Fruit fly (Drosophila melanogaster) whole organism, embryonic: ENCODE results near the gene Tgt.

Source experiments
- Adf1 ChIP-seq: fragments of 200-800 bp; sonication (Bioruptor generic); IDR thresholded peaks from 2 replicates; pipeline ENCODE4 v1.3.6; 2022; ENCODE audit warnings: missing biosample characterization, missing genetic modification characterization
- CG10543 ChIP-seq: fragments of 200-800 bp; sonication (Bioruptor generic); optimal IDR thresholded peaks from 3 replicates; lab custom pipeline; 2017; ENCODE audit warnings: missing biosample characterization, mild to moderate bottlenecking, missing genetic modification characterization, moderate library complexity
- CG12071 ChIP-seq: fragments of 200-800 bp; sonication (Bioruptor generic); optimal IDR thresholded peaks from 3 replicates; lab custom pipeline; 2018; ENCODE audit warnings: missing biosample characterization, mild to moderate bottlenecking, missing genetic modification characterization
- CG12942 ChIP-seq: fragments of 200-800 bp; sonication (Bioruptor generic); optimal IDR thresholded peaks from 3 replicates; lab custom pipeline; 2016; ENCODE audit warnings: missing biosample characterization, missing genetic modification characterization
- CG14050 ChIP-seq: fragments of 200-800 bp; sonication (Bioruptor generic); IDR thresholded peaks from 3 replicates; pipeline ENCODE4 v1.3.6; 2022; ENCODE audit warnings: missing biosample characterization, missing genetic modification characterization
- CG18619 ChIP-seq: fragments of 200-800 bp; sonication (Bioruptor generic); optimal IDR thresholded peaks from 3 replicates; lab custom pipeline; 2017; ENCODE audit warnings: missing biosample characterization, mild to moderate bottlenecking, missing genetic modification characterization
- CG2202 ChIP-seq: fragments of 200-800 bp; sonication (Bioruptor generic); optimal IDR thresholded peaks from 2 replicates; lab custom pipeline; 2018; ENCODE audit warnings: missing biosample characterization, mild to moderate bottlenecking, missing genetic modification characterization
- CG2875 ChIP-seq: fragments of 200-800 bp; sonication (Bioruptor generic); optimal IDR thresholded peaks from 2 replicates; lab custom pipeline; 2017; ENCODE audit warnings: missing biosample characterization, mild to moderate bottlenecking, missing genetic modification characterization, missing genetic modification reagents
- CG30020 ChIP-seq: fragments of 200-800 bp; optimal IDR thresholded peaks from 2 replicates; lab custom pipeline; 2019; ENCODE audit warnings: missing biosample characterization, mild to moderate bottlenecking, missing genetic modification characterization, moderate library complexity
- CG3407 ChIP-seq: fragments of 200-800 bp; sonication (Bioruptor generic); optimal IDR thresholded peaks from 2 replicates; lab custom pipeline; 2018; ENCODE audit warnings: missing biosample characterization, mild to moderate bottlenecking, missing genetic modification characterization
- CG42726 ChIP-seq: fragments of 200-800 bp; sonication (Bioruptor generic); IDR thresholded peaks from 2 replicates; pipeline ENCODE4 v1.3.6; 2022; ENCODE audit warnings: missing biosample characterization, missing genetic modification characterization; ENCODE audit not compliant: partially characterized antibody
- CG4707 ChIP-seq: fragments of 200-800 bp; sonication (Bioruptor generic); optimal IDR thresholded peaks from 2 replicates; lab custom pipeline; 2018; ENCODE audit warnings: missing biosample characterization, mild to moderate bottlenecking, missing genetic modification characterization, moderate library complexity
- CG6654 ChIP-seq: fragments of 200-800 bp; sonication (Bioruptor generic); optimal IDR thresholded peaks from 2 replicates; lab custom pipeline; 2017; ENCODE audit warnings: missing biosample characterization, mild to moderate bottlenecking, missing genetic modification characterization
- CG8765 ChIP-seq: fragments of 200-800 bp; sonication (Bioruptor generic); IDR thresholded peaks from 2 replicates; pipeline ENCODE4 v1.3.6; 2022; ENCODE audit warnings: missing biosample characterization, missing genetic modification characterization
- Dbx ChIP-seq: fragments of 200-800 bp; sonication (Bioruptor generic); IDR thresholded peaks from 3 replicates; pipeline ENCODE4 v1.3.6; 2022; ENCODE audit warnings: missing biosample characterization, missing genetic modification characterization
- ERR ChIP-seq: fragments of 200-800 bp; sonication (Bioruptor generic); optimal IDR thresholded peaks from 2 replicates; lab custom pipeline; 2016; ENCODE audit warnings: missing biosample characterization, missing genetic modification characterization
- Fer3 ChIP-seq: fragments of 200-800 bp; sonication (Bioruptor generic); optimal IDR thresholded peaks from 2 replicates; lab custom pipeline; 2018; ENCODE audit warnings: missing biosample characterization, mild to moderate bottlenecking, missing genetic modification characterization, moderate library complexity
- HLH54F ChIP-seq: fragments of 200-800 bp; sonication (Bioruptor generic); optimal IDR thresholded peaks from 3 replicates; lab custom pipeline; 2016; ENCODE audit warnings: missing biosample characterization, missing genetic modification characterization
- Hmx ChIP-seq: fragments of 200-800 bp; sonication (Bioruptor generic); optimal IDR thresholded peaks from 2 replicates; lab custom pipeline; 2016; ENCODE audit warnings: missing biosample characterization, missing genetic modification characterization
- Hsf ChIP-seq: fragments of 200-800 bp; sonication (Bioruptor generic); optimal IDR thresholded peaks from 3 replicates; lab custom pipeline; 2016; ENCODE audit warnings: missing biosample characterization, missing genetic modification characterization
- Jarid2 ChIP-seq: fragments of 200-800 bp; sonication (Bioruptor generic); optimal IDR thresholded peaks from 3 replicates; lab custom pipeline; 2017; ENCODE audit warnings: mild to moderate bottlenecking, missing biosample characterization, missing genetic modification reagents, missing genetic modification characterization
- Lhr ChIP-seq: fragments of 200-800 bp; sonication (Bioruptor generic); optimal IDR thresholded peaks from 3 replicates; lab custom pipeline; 2017; ENCODE audit warnings: mild to moderate bottlenecking, missing biosample characterization, missing genetic modification reagents, missing genetic modification characterization
- Lpt ChIP-seq: fragments of >200 bp; optimal IDR thresholded peaks from 2 replicates; lab custom pipeline; 2018; ENCODE audit warnings: missing biosample characterization, missing genetic modification characterization
- NK7.1 ChIP-seq: fragments of 200-800 bp; sonication (Bioruptor generic); optimal IDR thresholded peaks from 3 replicates; lab custom pipeline; 2016; ENCODE audit warnings: missing biosample characterization, missing genetic modification characterization
- Poxn ChIP-seq: fragments of 200-800 bp; sonication (Bioruptor generic); IDR thresholded peaks from 2 replicates; pipeline ENCODE4 v1.3.6; 2022; ENCODE audit warnings: missing biosample characterization, missing genetic modification characterization
- Ravus ChIP-seq: fragments of 200-800 bp; sonication (Bioruptor generic); IDR thresholded peaks from 2 replicates; pipeline ENCODE4 v1.3.6; 2022; ENCODE audit warnings: missing biosample characterization, missing genetic modification characterization
- Rfx ChIP-seq: fragments of 200-800 bp; sonication (Bioruptor generic); IDR thresholded peaks from 2 replicates; pipeline ENCODE4 v1.3.6; 2022; ENCODE audit warnings: missing biosample characterization, missing genetic modification characterization
- Spps ChIP-seq: fragments of 200-800 bp; sonication (Bioruptor generic); optimal IDR thresholded peaks from 2 replicates; lab custom pipeline; 2018; ENCODE audit warnings: missing biosample characterization, mild to moderate bottlenecking, missing genetic modification characterization
- Tbp ChIP-seq: fragments of >200 bp; optimal IDR thresholded peaks from 2 replicates; lab custom pipeline; 2018; ENCODE audit warnings: missing biosample characterization, missing genetic modification characterization
- ab ChIP-seq: fragments of 200-800 bp; sonication (Bioruptor generic); optimal IDR thresholded peaks from 2 replicates; lab custom pipeline; 2016; ENCODE audit warnings: missing biosample characterization, missing genetic modification characterization
- bab2 ChIP-seq: fragments of 200-800 bp; sonication (Bioruptor generic); optimal IDR thresholded peaks from 2 replicates; lab custom pipeline; 2016; ENCODE audit warnings: missing biosample characterization, missing genetic modification characterization
- cas ChIP-seq: fragments of 200-800 bp; sonication (Bioruptor generic); IDR thresholded peaks from 2 replicates; pipeline ENCODE4 v1.3.6; 2022; ENCODE audit warnings: missing biosample characterization, missing genetic modification characterization
- chn ChIP-seq: fragments of 200-800 bp; sonication (Bioruptor generic); optimal IDR thresholded peaks from 2 replicates; lab custom pipeline; 2016; ENCODE audit warnings: missing biosample characterization, missing genetic modification characterization
- ci ChIP-seq: fragments of 200-800 bp; sonication (Bioruptor generic); IDR thresholded peaks from 3 replicates; pipeline ENCODE4 v1.3.6; 2022; ENCODE audit warnings: missing biosample characterization, missing genetic modification characterization
- ems ChIP-seq: fragments of 200-800 bp; sonication (Bioruptor generic); optimal IDR thresholded peaks from 3 replicates; lab custom pipeline; 2016; ENCODE audit warnings: missing biosample characterization, missing genetic modification characterization
- esg ChIP-seq: fragments of 200-800 bp; sonication (Bioruptor generic); conservative IDR thresholded peaks from 2 replicates; pipeline ENCODE4 v1.3.6; 2022; ENCODE audit warnings: missing biosample characterization, missing genetic modification characterization
- gfzf ChIP-seq: fragments of 200-800 bp; sonication (Bioruptor generic); optimal IDR thresholded peaks from 2 replicates; lab custom pipeline; 2016; ENCODE audit warnings: missing biosample characterization, mild to moderate bottlenecking, missing genetic modification characterization, moderate library complexity
- gt ChIP-seq: fragments of 200-800 bp; sonication (Bioruptor generic); IDR thresholded peaks from 2 replicates; pipeline ENCODE4 v1.3.6; 2022; ENCODE audit warnings: missing biosample characterization, missing genetic modification characterization
- hb ChIP-seq: fragments of 200-800 bp; sonication (Bioruptor generic); IDR thresholded peaks from 3 replicates; pipeline ENCODE4 v1.3.6; 2022; ENCODE audit warnings: missing biosample characterization, missing genetic modification characterization; ENCODE audit not compliant: partially characterized antibody
- inv ChIP-seq: fragments of 200-800 bp; sonication (Bioruptor generic); IDR thresholded peaks from 2 replicates; pipeline ENCODE4 v1.3.6; 2022; ENCODE audit warnings: missing biosample characterization, missing genetic modification characterization; ENCODE audit not compliant: partially characterized antibody
- kah ChIP-seq: fragments of 200-800 bp; sonication (Bioruptor generic); optimal IDR thresholded peaks from 2 replicates; lab custom pipeline; 2018; ENCODE audit warnings: missing biosample characterization, mild to moderate bottlenecking, missing genetic modification characterization
- maf-S ChIP-seq: fragments of 200-800 bp; sonication (Bioruptor generic); optimal IDR thresholded peaks from 2 replicates; lab custom pipeline; 2016; ENCODE audit warnings: missing biosample characterization, missing genetic modification characterization
- mirr ChIP-seq: fragments of 200-800 bp; sonication (Bioruptor generic); optimal IDR thresholded peaks from 3 replicates; lab custom pipeline; 2018; ENCODE audit warnings: missing biosample characterization, mild to moderate bottlenecking, missing genetic modification characterization
- nau ChIP-seq: fragments of 200-800 bp; sonication (Bioruptor generic); optimal IDR thresholded peaks from 3 replicates; lab custom pipeline; 2017; ENCODE audit warnings: missing biosample characterization, mild to moderate bottlenecking, missing genetic modification characterization, missing genetic modification reagents
- nmo ChIP-seq: fragments of 200-800 bp; sonication (Bioruptor generic); optimal IDR thresholded peaks from 2 replicates; lab custom pipeline; 2018; ENCODE audit warnings: missing biosample characterization, mild to moderate bottlenecking, missing genetic modification characterization, moderate library complexity
- sens ChIP-seq: fragments of 200-800 bp; sonication (Bioruptor generic); peaks from one replicate; lab custom pipeline; 2016; ENCODE audit warnings: missing biosample characterization, missing genetic modification characterization
- tap ChIP-seq: fragments of 200-800 bp; optimal IDR thresholded peaks from 3 replicates; lab custom pipeline; 2019; ENCODE audit warnings: missing biosample characterization, mild to moderate bottlenecking, missing genetic modification characterization, moderate library complexity
- ttk ChIP-seq: fragments of 200-800 bp; sonication (Bioruptor generic); IDR thresholded peaks from 2 replicates; pipeline ENCODE4 v2.1.2; 2022; ENCODE audit warnings: missing biosample characterization, missing genetic modification characterization
- unpg ChIP-seq: fragments of 200-800 bp; sonication (Bioruptor generic); optimal IDR thresholded peaks from 3 replicates; lab custom pipeline; 2018; ENCODE audit warnings: missing biosample characterization, mild to moderate bottlenecking, missing genetic modification characterization, moderate library complexity
- vvl ChIP-seq: fragments of 200-800 bp; sonication (Bioruptor generic); IDR thresholded peaks from 2 replicates; pipeline ENCODE4 v1.3.6; 2022; ENCODE audit warnings: missing biosample characterization, missing genetic modification characterization
- wek ChIP-seq: fragments of 200-800 bp; sonication (Bioruptor generic); optimal IDR thresholded peaks from 3 replicates; lab custom pipeline; 2018; ENCODE audit warnings: missing biosample characterization, mild to moderate bottlenecking, missing genetic modification characterization, moderate library complexity
- zen2 ChIP-seq: fragments of 200-800 bp; sonication (Bioruptor generic); IDR thresholded peaks from 3 replicates; pipeline ENCODE4 v1.3.6; 2022; ENCODE audit warnings: missing biosample characterization, missing genetic modification characterization; ENCODE audit not compliant: partially characterized antibody

Gene Tgt

dm6 chr2L:1150554-1150953 is 33.3 kb upstream of the Tgt start, which contains the start of the genes Tfb4 and Vps29 (continued):
- TF ChIP-seq CG42726 (peak; percentile 19; the same call in 1 of the 2 replicates), maf-S (GFP tag; lab: Kevin White, UChicago) (peak; percentile 31), ab (GFP tag; lab: Kevin White, UChicago) (no peak), Adf1 (GFP tag; lab: Robert Waterston, UW) (no peak), tap (tag; lab: Kevin White, UChicago) (no peak), Dbx (GFP tag; lab: Robert Waterston, UW) (peak; percentile 65; the same call in 2 of the 3 replicates), CG4707 (no peak), ci (peak; percentile 87), Rfx (GFP tag; lab: Robert Waterston, UW) (peak; percentile 81), CG3407 (GFP tag; lab: Kevin White, UChicago) (no peak), Lpt (GFP tag; lab: Kevin White, UChicago) (no peak), Ravus (no peak), CG18619 (GFP tag; lab: Kevin White, UChicago) (no peak), nmo (GFP tag; lab: Kevin White, UChicago) (peak; percentile 3), Poxn (GFP tag; lab: Robert Waterston, UW) (no peak), Hmx (GFP tag; lab: Kevin White, UChicago) (no peak), CG10543 (no peak), CG2875 (no peak), Hsf (GFP tag; lab: Kevin White, UChicago) (peak; percentile 54), wek (GFP tag; lab: Kevin White, UChicago) (peak; percentile 85), NK7.1 (GFP tag; lab: Kevin White, UChicago) (no peak), unpg (GFP tag; lab: Kevin White, UChicago) (no peak), gfzf (GFP tag; lab: Kevin White, UChicago) (no peak), HLH54F (GFP tag; lab: Kevin White, UChicago) (peak; percentile 69), gt (GFP tag; lab: Robert Waterston, UW) (no peak), ERR (GFP tag; lab: Kevin White, UChicago) (peak; percentile 9), Lhr (no peak), Jarid2 (GFP tag; lab: Kevin White, UChicago) (no peak), inv (GFP tag; lab: Robert Waterston, UW) (peak; percentile 68), CG8765 (GFP tag; lab: Robert Waterston, UW) (no peak), mirr (GFP tag; lab: Kevin White, UChicago) (no peak), ttk (no peak), CG14050 (no peak), cas (GFP tag; lab: Robert Waterston, UW) (0 out of 2 replicates have a peak, but pooled peaks have one; percentile 15), CG2202 (no peak), Tbp (GFP tag; lab: Kevin White, UChicago) (no peak), nau (no peak), vvl (GFP tag; lab: Robert Waterston, UW) (peak; percentile 58; the same call in 1 of the 2 replicates), sens (GFP tag; lab: Kevin White, UChicago) (peak; percentile 35), CG6654 (GFP tag; lab: Kevin White, UChicago) (no peak), CG12071 (GFP tag; lab: Kevin White, UChicago) (no peak), ems (peak; percentile 67), Spps (tag; lab: Kevin White, UChicago) (no peak), Fer3 (tag; lab: Kevin White, UChicago) (no peak), zen2 (GFP tag; lab: Robert Waterston, UW) (peak; percentile 98), CG30020 (tag; lab: Kevin White, UChicago) (no peak), CG12942 (GFP tag; lab: Kevin White, UChicago) (peak; percentile 12), kah (no peak), hb (peak; percentile 94), bab2 (GFP tag; lab: Kevin White, UChicago) (peak; percentile 64), esg (GFP tag; lab: Robert Waterston, UW) (no peak), chn (peak; percentile 55)
